Fruit fly (Drosophila melanogaster): Measurements from ENCODE around the gene Xe7.

- no peak for TF ChIP-seq CG5204 (GFP tag; optimal IDR thresholded peaks at IDR 0.05)
- no peak for TF ChIP-seq Clk (GFP tag; optimal IDR thresholded peaks at IDR 0.05)
- no peak for TF ChIP-seq Mnt (GFP tag; optimal IDR thresholded peaks at IDR 0.05)
- TF ChIP-seq CG7045 (GFP tag; optimal IDR thresholded peaks at IDR 0.05) = no peak
- no peak for TF ChIP-seq bab1 (GFP tag; optimal IDR thresholded peaks at IDR 0.05)
- TF ChIP-seq CG11617 (GFP tag; optimal IDR thresholded peaks at IDR 0.05) = no peak
- TF ChIP-seq Crg-1 (GFP tag; optimal IDR thresholded peaks at IDR 0.05) = no peak
- no peak for TF ChIP-seq pad (GFP tag; optimal IDR thresholded peaks at IDR 0.05)
- no peak for TF ChIP-seq CG12768 (GFP tag; optimal IDR thresholded peaks at IDR 0.05)
- TF ChIP-seq cic (GFP tag; optimal IDR thresholded peaks at IDR 0.05) = no peak
- no peak for TF ChIP-seq toe (GFP tag; optimal IDR thresholded peaks at IDR 0.05)
- TF ChIP-seq kay (GFP tag; ENCODE audit: borderline replicate concordance) = no peak
Observed at dm6 chr3R:5615484-5615883, 53.6 kb downstream of the Xe7 start.

Data from whole organism, adult.